Worm (Caenorhabditis elegans) whole organism, L2 larva: ENCODE data around the gene nhr-143.
A peak's percentile ranks its signal among the peaks of the same experiment; 100 is the strongest.

Experiments used
- ZK546.5 ChIP-seq: sonication (generic microtip); optimal IDR thresholded peaks from 2 replicates; lab custom pipeline; 2017; ENCODE audit warnings: missing biosample characterization, missing genetic modification characterization
- ama-1 ChIP-seq: fragments of 150-350 bp; optimal IDR thresholded peaks from 2 replicates; lab custom pipeline; 2018; ENCODE audit warnings: inconsistent platforms
- blmp-1 ChIP-seq: sonication (generic microtip); optimal IDR thresholded peaks from 2 replicates; lab custom pipeline; 2017; ENCODE audit warnings: missing genetic modification characterization, mild to moderate bottlenecking, missing compliant biosample characterization, antibody characterized with exemption, moderate library complexity; ENCODE audit not compliant: insufficient read depth
- fos-1 ChIP-seq: fragments of 150-350 bp; optimal IDR thresholded peaks from 2 replicates; lab custom pipeline; 2014; ENCODE audit warnings: missing biosample characterization, missing genetic modification characterization
- lin-39 ChIP-seq: fragments of 150-350 bp; optimal IDR thresholded peaks from 2 replicates; lab custom pipeline; 2014; ENCODE audit warnings: missing biosample characterization, missing genetic modification reagents, missing genetic modification characterization
- lsy-2 ChIP-seq, 2 experiments: fragments of 150-350 bp in 1 of 2; sonication (generic microtip) in 1 of 2; optimal IDR thresholded peaks; 2 replicates each; lab custom pipeline; 2014 to 2017; ENCODE audit warnings: missing biosample characterization in 2 of 2, missing genetic modification characterization in 2 of 2
- nhr-12 ChIP-seq: fragments of 150-350 bp; optimal IDR thresholded peaks from 2 replicates; lab custom pipeline; 2014; ENCODE audit warnings: missing biosample characterization, missing genetic modification characterization
- nhr-23 ChIP-seq: fragments of 150-350 bp; optimal IDR thresholded peaks from 2 replicates; lab custom pipeline; 2014; ENCODE audit warnings: missing biosample characterization, missing genetic modification reagents, missing genetic modification characterization
- nhr-237 ChIP-seq: fragments of 150-350 bp; optimal IDR thresholded peaks from 2 replicates; lab custom pipeline; 2014; ENCODE audit warnings: missing biosample characterization, missing genetic modification characterization
- skn-1 ChIP-seq: sonication (generic microtip); optimal IDR thresholded peaks from 2 replicates; lab custom pipeline; 2017; ENCODE audit warnings: missing biosample characterization, missing genetic modification characterization
- snpc-4 ChIP-seq: fragments of 150-350 bp; optimal IDR thresholded peaks from 2 replicates; lab custom pipeline; 2014; ENCODE audit warnings: missing biosample characterization, missing genetic modification characterization
- unc-62 ChIP-seq: fragments of 150-350 bp; optimal IDR thresholded peaks from 2 replicates; lab custom pipeline; 2014; ENCODE audit warnings: missing biosample characterization, missing genetic modification reagents, missing genetic modification characterization
- zag-1 ChIP-seq: fragments of 150-350 bp; optimal IDR thresholded peaks from 2 replicates; lab custom pipeline; 2014; ENCODE audit warnings: missing biosample characterization, missing genetic modification characterization
- ztf-11 ChIP-seq: sonication (generic microtip); optimal IDR thresholded peaks from 2 replicates; lab custom pipeline; 2017; ENCODE audit warnings: missing biosample characterization, missing genetic modification characterization

DNA sequence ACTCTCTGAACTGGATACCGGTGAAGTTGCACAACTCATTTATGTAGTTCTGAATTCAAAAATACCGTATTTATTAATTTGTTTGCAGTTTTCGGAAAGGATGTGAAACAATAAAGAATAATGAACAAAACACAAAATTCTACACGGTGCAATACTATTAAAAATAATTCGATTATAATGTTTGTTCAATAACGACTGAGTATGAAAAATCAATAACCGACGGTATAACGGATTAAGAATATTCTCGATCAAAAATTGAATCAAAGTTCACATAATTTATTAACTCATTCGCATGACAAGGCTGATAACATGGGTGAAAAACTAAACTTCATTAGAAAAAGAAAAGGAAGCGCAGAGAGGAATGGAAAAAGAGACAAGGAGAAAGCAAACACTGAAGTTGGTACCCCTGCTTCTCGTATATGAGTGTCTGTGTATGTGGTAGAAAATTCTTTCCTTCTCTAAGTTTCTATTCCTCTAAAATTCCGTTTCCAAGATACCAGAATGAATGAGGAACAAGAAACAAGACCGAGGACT lies at the start of gene nhr-143:
- TF ChIP-seq fos-1, result peak; percentile 78
- no peak for TF ChIP-seq nhr-23 (tag; lab: Kevin White, UChicago)
- no peak for TF ChIP-seq skn-1 (tag; lab: Kevin White, UChicago)
- TF ChIP-seq snpc-4 (tag; lab: Kevin White, UChicago), result no peak
- TF ChIP-seq nhr-12 (tag; lab: Kevin White, UChicago), result no peak
- no peak for TF ChIP-seq blmp-1 (tag; lab: Kevin White, UChicago)
- no peak for TF ChIP-seq unc-62 (GFP tag; lab: Kevin White, UChicago)
- TF ChIP-seq ztf-11 (tag; lab: Kevin White, UChicago), result no peak
- TF ChIP-seq ama-1, result no peak
- TF ChIP-seq nhr-237 (tag; lab: Kevin White, UChicago), result no peak
- no peak for TF ChIP-seq zag-1
- no peak for TF ChIP-seq lin-39 (tag; lab: Kevin White, UChicago)
- TF ChIP-seq lsy-2 (tag; optimal IDR thresholded peaks at IDR 0.05; lab: Kevin White, UChicago), result no peak
- no peak for TF ChIP-seq ZK546.5 (tag; lab: Kevin White, UChicago)
